Worm (Caenorhabditis elegans) whole organism, L4 larva: ENCODE measurements around the gene T19D7.5.
A peak's percentile ranks its signal among the peaks of the same experiment; 100 is the strongest.

ENCODE experiments used
- D1046.2 ChIP-seq: fragments of 200-800 bp; sonication (Bioruptor generic); IDR thresholded peaks from 2 replicates; pipeline ENCODE4 v1.3.6; 2022; ENCODE audit warnings: missing genetic modification characterization, missing compliant biosample characterization
- F37D6.2 ChIP-seq: sonication (generic microtip); optimal IDR thresholded peaks from 2 replicates; lab custom pipeline; 2016; ENCODE audit warnings: mild to moderate bottlenecking, missing genetic modification characterization, missing compliant biosample characterization
- F44E2.7 ChIP-seq: fragments of 200-800 bp; sonication (Bioruptor generic); IDR thresholded peaks from 2 replicates; pipeline ENCODE4 v2.1.2; 2022; ENCODE audit warnings: missing genetic modification characterization, missing compliant biosample characterization
- T26A8.4 ChIP-seq: fragments of 200-800 bp; sonication (Bioruptor generic); IDR thresholded peaks from 2 replicates; pipeline ENCODE4 v1.3.6; 2022; ENCODE audit warnings: missing genetic modification characterization, missing compliant biosample characterization
- Y48G9A.11 ChIP-seq: fragments of 200-800 bp; sonication (Bioruptor generic); IDR thresholded peaks from 2 replicates; pipeline ENCODE4 v1.3.6; 2022; ENCODE audit warnings: missing genetic modification reagents, missing genetic modification characterization, missing compliant biosample characterization
- Y5F2A.4 ChIP-seq: fragments of 200-800 bp; sonication (Bioruptor generic); optimal IDR thresholded peaks from 2 replicates; lab custom pipeline; 2018; ENCODE audit warnings: mild to moderate bottlenecking, missing genetic modification characterization, missing compliant biosample characterization
- ama-1 ChIP-seq: fragments of 150-350 bp; optimal IDR thresholded peaks from 2 replicates; lab custom pipeline; 2014; ENCODE audit warnings: inconsistent platforms, mixed read lengths
- ceh-20 ChIP-seq: fragments of 200-800 bp; sonication (Bioruptor generic); IDR thresholded peaks from 2 replicates; pipeline ENCODE4 v1.3.6; 2022; ENCODE audit warnings: missing genetic modification reagents, missing genetic modification characterization, missing compliant biosample characterization
- ceh-62 ChIP-seq: sonication (generic microtip); optimal IDR thresholded peaks from 2 replicates; lab custom pipeline; 2017; ENCODE audit warnings: missing biosample characterization, missing genetic modification characterization
- ceh-82 ChIP-seq: sonication (generic microtip); optimal IDR thresholded peaks from 2 replicates; lab custom pipeline; 2017; ENCODE audit warnings: missing biosample characterization, missing genetic modification characterization
- ces-1 ChIP-seq: fragments of 150-350 bp; sonication (generic microtip); optimal IDR thresholded peaks from 4 replicates; lab custom pipeline; 2014; ENCODE audit warnings: missing biosample characterization, missing genetic modification reagents, missing genetic modification characterization
- dmd-6 ChIP-seq: fragments of 200-800 bp; sonication (Bioruptor generic); IDR thresholded peaks from 2 replicates; pipeline ENCODE4 v1.3.6; 2022; ENCODE audit warnings: missing genetic modification reagents, missing genetic modification characterization, missing compliant biosample characterization
- dpl-1 ChIP-seq: fragments of 150-350 bp; optimal IDR thresholded peaks from 2 replicates; lab custom pipeline; 2014; ENCODE audit warnings: missing biosample characterization, missing genetic modification reagents, missing genetic modification characterization
- duxl-1 ChIP-seq: sonication (generic microtip); optimal IDR thresholded peaks from 2 replicates; lab custom pipeline; 2016; ENCODE audit warnings: mild to moderate bottlenecking, missing genetic modification characterization, moderate library complexity, missing compliant biosample characterization; ENCODE audit not compliant: poor library complexity
- dve-1 ChIP-seq: sonication (generic microtip); optimal IDR thresholded peaks from 2 replicates; lab custom pipeline; 2017; ENCODE audit warnings: antibody characterized with exemption, mild to moderate bottlenecking, missing genetic modification characterization, missing compliant biosample characterization; ENCODE audit not compliant: insufficient read depth
- egl-27 ChIP-seq: sonication (generic microtip); optimal IDR thresholded peaks from 3 replicates; lab custom pipeline; 2017; ENCODE audit warnings: missing biosample characterization, missing genetic modification reagents, missing genetic modification characterization
- fos-1 ChIP-seq: fragments of 150-350 bp; optimal IDR thresholded peaks from 2 replicates; lab custom pipeline; 2014; ENCODE audit warnings: missing biosample characterization, missing genetic modification characterization
- gei-8 ChIP-seq: fragments of 200-800 bp; sonication (Bioruptor generic); optimal IDR thresholded peaks from 2 replicates; lab custom pipeline; 2018; ENCODE audit warnings: mild to moderate bottlenecking, missing genetic modification characterization, missing compliant biosample characterization
- hif-1 ChIP-seq, 2 experiments: sonication (generic microtip); optimal IDR thresholded peaks; 2 replicates each; lab custom pipeline; 2016 to 2017; ENCODE audit warnings: missing compliant biosample characterization in 2 of 2, missing genetic modification characterization in 2 of 2, missing genetic modification reagents in 2 of 2, missing genotype in 2 of 2, mild to moderate bottlenecking in 1 of 2
- hlh-11 ChIP-seq: fragments of 200-800 bp; sonication (Bioruptor generic); optimal IDR thresholded peaks from 2 replicates; lab custom pipeline; 2018; ENCODE audit warnings: mild to moderate bottlenecking, missing genetic modification characterization, missing compliant biosample characterization
- hlh-30 ChIP-seq: sonication (generic microtip); optimal IDR thresholded peaks from 2 replicates; lab custom pipeline; 2017; ENCODE audit warnings: antibody characterized with exemption, mild to moderate bottlenecking, missing genetic modification characterization, missing compliant biosample characterization; ENCODE audit not compliant: insufficient read depth
- jun-1 ChIP-seq: fragments of 150-350 bp; optimal IDR thresholded peaks from 2 replicates; lab custom pipeline; 2014; ENCODE audit warnings: missing biosample characterization, missing genetic modification reagents, missing genetic modification characterization
- lin-1 ChIP-seq: fragments of 200-800 bp; sonication (Bioruptor generic); IDR thresholded peaks from 2 replicates; pipeline ENCODE4 v1.3.6; 2022; ENCODE audit warnings: missing genetic modification reagents, missing genetic modification characterization, missing compliant biosample characterization
- lin-38 ChIP-seq: fragments of 200-800 bp; sonication (Bioruptor generic); IDR thresholded peaks from 2 replicates; pipeline ENCODE4 v1.3.6; 2022; ENCODE audit warnings: missing genetic modification reagents, missing genetic modification characterization, missing compliant biosample characterization
- lin-39 ChIP-seq: fragments of 150-350 bp; optimal IDR thresholded peaks from 2 replicates; lab custom pipeline; 2014; ENCODE audit warnings: missing biosample characterization, missing genetic modification reagents, missing genetic modification characterization
- lsy-2 ChIP-seq, 2 experiments: fragments of 150-350 bp in 1 of 2; sonication (generic microtip) in 1 of 2; optimal IDR thresholded peaks; 2 replicates each; lab custom pipeline; 2014 to 2017; ENCODE audit warnings: missing biosample characterization in 2 of 2, missing genetic modification characterization in 2 of 2
- mdl-1 ChIP-seq, 2 experiments: fragments of 150-350 bp in 1 of 2; sonication (generic microtip) in 1 of 2; optimal IDR thresholded peaks; 2 replicates each; lab custom pipeline; 2014 to 2017; ENCODE audit warnings: missing biosample characterization in 2 of 2, missing genetic modification characterization in 2 of 2
- mep-1 ChIP-seq: fragments of 150-350 bp; sonication (generic microtip); optimal IDR thresholded peaks from 3 replicates; lab custom pipeline; 2014; ENCODE audit warnings: missing biosample characterization, missing genetic modification characterization
- nhr-102 ChIP-seq: sonication (generic microtip); optimal IDR thresholded peaks from 2 replicates; lab custom pipeline; 2016; ENCODE audit warnings: mild to moderate bottlenecking, missing genetic modification characterization, moderate library complexity, missing compliant biosample characterization
- nhr-11 ChIP-seq: fragments of 150-350 bp; optimal IDR thresholded peaks from 2 replicates; lab custom pipeline; 2014; ENCODE audit warnings: missing biosample characterization, missing genetic modification characterization
- nhr-111 ChIP-seq: fragments of 200-800 bp; sonication (Bioruptor generic); optimal IDR thresholded peaks from 2 replicates; lab custom pipeline; 2018; ENCODE audit warnings: mild to moderate bottlenecking, missing genetic modification characterization, missing compliant biosample characterization
- nhr-237 ChIP-seq: sonication (generic microtip); optimal IDR thresholded peaks from 2 replicates; lab custom pipeline; 2017; ENCODE audit warnings: missing biosample characterization, missing genetic modification characterization
- nhr-28 ChIP-seq: fragments of 150-350 bp; optimal IDR thresholded peaks from 2 replicates; lab custom pipeline; 2014; ENCODE audit warnings: missing biosample characterization, missing genetic modification characterization
- nhr-41 ChIP-seq: fragments of 200-800 bp; sonication (Bioruptor generic); IDR thresholded peaks from 2 replicates; pipeline ENCODE4 v1.3.6; 2022; ENCODE audit warnings: missing genetic modification reagents, missing genetic modification characterization, missing compliant biosample characterization
- nhr-77 ChIP-seq: fragments of 150-350 bp; optimal IDR thresholded peaks from 2 replicates; lab custom pipeline; 2014; ENCODE audit warnings: missing biosample characterization, missing genetic modification characterization
- pha-4 ChIP-seq, 2 experiments: fragments of 150-350 bp in 1 of 2; fragments of 200-800 bp in 1 of 2; sonication (Bioruptor generic) in 1 of 2; IDR thresholded peaks in 1 of 2; optimal IDR thresholded peaks in 1 of 2; 2 replicates each; pipeline versions ENCODE4 v1.3.6 to Lab custom; 2014 to 2022; ENCODE audit warnings: missing genetic modification characterization in 2 of 2, missing genetic modification reagents in 2 of 2, missing biosample characterization in 1 of 2, missing compliant biosample characterization in 1 of 2
- sdz-12 ChIP-seq: fragments of 200-800 bp; sonication (Bioruptor generic); optimal IDR thresholded peaks from 2 replicates; lab custom pipeline; 2018; ENCODE audit warnings: mild to moderate bottlenecking, missing genetic modification characterization, missing compliant biosample characterization
- skn-1 ChIP-seq: fragments of 150-350 bp; optimal IDR thresholded peaks from 2 replicates; lab custom pipeline; 2014; ENCODE audit warnings: missing biosample characterization, missing genetic modification characterization
- snpc-1.2 ChIP-seq: fragments of 200-800 bp; sonication (Bioruptor generic); IDR thresholded peaks from 2 replicates; pipeline ENCODE4 v1.3.6; 2022; ENCODE audit warnings: missing genetic modification reagents, missing genetic modification characterization, missing compliant biosample characterization
- spr-1 ChIP-seq: sonication (generic microtip); optimal IDR thresholded peaks from 2 replicates; lab custom pipeline; 2016; ENCODE audit warnings: mild to moderate bottlenecking, missing genetic modification characterization, missing compliant biosample characterization
- spr-3 ChIP-seq: fragments of 200-800 bp; sonication (Bioruptor generic); optimal IDR thresholded peaks from 2 replicates; lab custom pipeline; 2018; ENCODE audit warnings: mild to moderate bottlenecking, missing genetic modification characterization, missing compliant biosample characterization
- tag-97 ChIP-seq: fragments of 200-800 bp; sonication (Bioruptor generic); IDR thresholded peaks from 2 replicates; pipeline ENCODE4 v1.3.6; 2022; ENCODE audit warnings: missing genetic modification characterization, missing compliant biosample characterization
- unc-130 ChIP-seq: sonication (generic microtip); optimal IDR thresholded peaks from 2 replicates; lab custom pipeline; 2016; ENCODE audit warnings: missing genetic modification reagents, missing genetic modification characterization, missing compliant biosample characterization
- unc-62 ChIP-seq, 3 experiments: fragments of 150-350 bp in 1 of 3; sonication (generic microtip); optimal IDR thresholded peaks in 2 of 3; peaks in 1 of 3; 1 replicate in 1 of 3; 2 replicates in 2 of 3; lab custom pipeline; 2014 to 2017; ENCODE audit warnings: missing biosample characterization in 3 of 3, missing genetic modification characterization in 3 of 3, missing genetic modification reagents in 3 of 3, missing genotype in 1 of 3
- vab-7 ChIP-seq: fragments of 200-800 bp; sonication (Bioruptor generic); IDR thresholded peaks from 2 replicates; pipeline ENCODE4 v1.3.6; 2022; ENCODE audit warnings: missing genetic modification reagents, missing genetic modification characterization, missing compliant biosample characterization
- zfp-2 ChIP-seq: sonication (generic microtip); optimal IDR thresholded peaks from 2 replicates; lab custom pipeline; 2016; ENCODE audit warnings: mild to moderate bottlenecking, missing genetic modification characterization, missing compliant biosample characterization
- zip-2 ChIP-seq: fragments of 150-350 bp; optimal IDR thresholded peaks from 2 replicates; lab custom pipeline; 2014; ENCODE audit warnings: missing biosample characterization, missing genetic modification characterization
- ztf-11 ChIP-seq: fragments of 150-350 bp; optimal IDR thresholded peaks from 2 replicates; lab custom pipeline; 2014; ENCODE audit warnings: missing biosample characterization, missing genetic modification characterization

The T19D7.5 gene

DNA sequence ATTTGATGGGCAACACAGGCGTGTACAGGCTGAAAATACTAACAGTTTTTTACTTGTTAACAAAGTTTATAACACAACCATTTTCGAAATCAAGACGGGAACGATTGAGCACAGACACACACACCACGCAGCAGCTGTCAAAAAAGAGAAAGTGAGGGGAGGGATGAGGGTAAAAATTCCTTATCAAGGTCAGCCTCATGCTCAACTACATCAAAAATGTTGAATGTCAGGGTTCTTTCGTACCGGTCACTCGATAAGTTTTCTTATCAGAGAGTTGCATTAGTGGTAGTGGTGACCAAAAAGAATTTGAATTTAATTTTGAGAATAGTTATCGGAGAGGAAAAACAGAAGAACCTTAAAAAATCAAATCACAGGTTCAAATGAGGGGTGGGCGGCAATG is 4.6 kb upstream of the T19D7.5 start, which contains the start of gene T19D7.6 (continued):
- TF ChIP-seq tag-97 (GFP tag; lab: Robert Waterston, UW) (no peak), dpl-1 (GFP tag; lab: Kevin White, UChicago) (no peak), egl-27 (tag; lab: Kevin White, UChicago) (no peak)

DNA sequence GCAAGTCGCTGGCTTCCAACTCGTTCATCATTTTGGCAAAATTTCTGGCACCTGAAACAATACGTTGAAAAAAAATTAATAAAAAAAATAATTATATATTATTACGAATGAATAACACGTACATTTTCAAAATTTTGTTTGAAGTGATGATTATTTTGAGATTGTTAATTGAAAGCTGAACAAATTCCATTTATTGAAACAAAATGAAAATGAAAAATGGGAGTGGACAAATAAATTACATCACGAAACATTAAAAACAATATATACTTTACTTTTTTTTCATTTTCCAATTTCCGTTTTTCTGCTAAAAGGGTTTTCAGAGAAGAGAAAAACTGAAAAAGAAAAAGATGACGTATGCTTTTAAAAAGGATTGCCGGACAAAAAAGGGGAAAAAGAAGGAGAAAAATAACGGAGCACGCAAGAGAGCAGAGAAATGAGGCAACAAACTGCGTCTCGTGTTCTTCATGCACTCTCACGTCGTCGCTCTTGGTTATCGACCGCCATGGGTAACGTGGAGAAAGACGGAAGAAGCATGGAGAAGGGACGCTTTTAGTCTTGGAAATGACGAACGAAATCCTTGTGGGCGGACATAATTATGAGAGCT is 4.2 kb downstream of the T19D7.5 start, which contains the start of gene rund-1:
TSS of gene rund-1 (minus strand) at position 51 of the 604 bp plus-strand sequence.
- TF ChIP-seq unc-62 (GFP tag; optimal IDR thresholded peaks at IDR 0.05 in 1 of 2; lab: Kevin White, UChicago) (no peak), unc-62 (tag; optimal IDR thresholded peaks at IDR 0.05; lab: Kevin White, UChicago) (no peak), D1046.2 (no peak), spr-1 (tag; lab: Kevin White, UChicago) (no peak), unc-130 (GFP tag; lab: Kevin White, UChicago) (no peak), hlh-30 (tag; lab: Kevin White, UChicago) (peak; percentile 68), F44E2.7 (GFP tag; lab: Robert Waterston, UW) (no peak), hif-1 (tag; optimal IDR thresholded peaks at IDR 0.05; lab: Kevin White, UChicago) (peak in 1 of 2 experiments; percentile 39), egl-27 (tag; lab: Kevin White, UChicago) (no peak), ceh-62 (tag; lab: Kevin White, UChicago) (no peak), T26A8.4 (no peak), lin-39 (no peak), fos-1 (tag; lab: Kevin White, UChicago) (no peak), dmd-6 (GFP tag; lab: Robert Waterston, UW) (peak; percentile 48), nhr-237 (tag; lab: Kevin White, UChicago) (no peak), hlh-11 (tag; lab: Kevin White, UChicago) (no peak), nhr-111 (GFP tag; lab: Kevin White, UChicago) (no peak), nhr-102 (tag; lab: Kevin White, UChicago) (no peak), tag-97 (GFP tag; lab: Robert Waterston, UW) (no peak), zfp-2 (no peak), duxl-1 (tag; lab: Kevin White, UChicago) (no peak), nhr-28 (no peak), ama-1 (no peak), ces-1 (no peak), vab-7 (GFP tag; lab: Robert Waterston, UW) (no peak), ztf-11 (tag; lab: Kevin White, UChicago) (no peak), ceh-82 (tag; lab: Kevin White, UChicago) (no peak), pha-4 (GFP tag; IDR thresholded peaks at IDR 0.05; lab: Robert Waterston, UW) (no peak), pha-4 (tag; optimal IDR thresholded peaks at IDR 0.05; lab: Kevin White, UChicago) (no peak), dve-1 (peak; percentile 58), spr-3 (GFP tag; lab: Kevin White, UChicago) (no peak), Y48G9A.11 (GFP tag; lab: Robert Waterston, UW) (no peak), nhr-77 (no peak), snpc-1.2 (GFP tag; lab: Robert Waterston, UW) (no peak), gei-8 (GFP tag; lab: Kevin White, UChicago) (no peak), skn-1 (tag; lab: Kevin White, UChicago) (no peak), lsy-2 (tag; optimal IDR thresholded peaks at IDR 0.05; lab: Kevin White, UChicago) (peak in 1 of 2 experiments; percentile 57), nhr-11 (tag; lab: Kevin White, UChicago) (peak; percentile 73), ceh-20 (GFP tag; lab: Robert Waterston, UW) (no peak), sdz-12 (GFP tag; lab: Kevin White, UChicago) (no peak), mep-1 (tag; lab: Kevin White, UChicago) (peak; percentile 48), Y5F2A.4 (GFP tag; lab: Kevin White, UChicago) (no peak), zip-2 (tag; lab: Kevin White, UChicago) (no peak), lin-38 (GFP tag; lab: Robert Waterston, UW) (no peak), F37D6.2 (tag; lab: Kevin White, UChicago) (peak; percentile 15), nhr-41 (GFP tag; lab: Robert Waterston, UW) (no peak), jun-1 (no peak), lin-1 (GFP tag; lab: Robert Waterston, UW) (no peak), mdl-1 (tag; optimal IDR thresholded peaks at IDR 0.05; lab: Kevin White, UChicago) (peak in 1 of 2 experiments; percentile 61)
